Worm (Caenorhabditis elegans) whole organism, midembryonic: ENCODE results near the gene puf-12.

Source experiments
- T22C8.4 ChIP-seq: fragments of 200-800 bp; sonication (Bioruptor generic); IDR thresholded peaks from 2 replicates; pipeline ENCODE4 v1.3.6; 2022; ENCODE audit warnings: missing genetic modification characterization, missing compliant biosample characterization
- flt-1 ChIP-seq: fragments of 200-800 bp; sonication (Bioruptor generic); IDR thresholded peaks from 2 replicates; pipeline ENCODE4 v1.3.6; 2022; ENCODE audit warnings: missing genetic modification characterization, missing compliant biosample characterization
- med-1 ChIP-seq: sonication (generic microtip); optimal IDR thresholded peaks from 2 replicates; lab custom pipeline; 2017; ENCODE audit warnings: missing genetic modification characterization, mild to moderate bottlenecking, missing compliant biosample characterization, antibody characterized with exemption, missing genetic modification reagents; ENCODE audit not compliant: insufficient read depth
- ref-1 ChIP-seq: fragments of 200-800 bp; sonication (Bioruptor generic); conservative IDR thresholded peaks from 2 replicates; pipeline ENCODE4 v1.3.6; 2022; ENCODE audit warnings: missing genetic modification reagents, missing genetic modification characterization, missing compliant biosample characterization
- ztf-29 ChIP-seq: fragments of 200-800 bp; sonication (Bioruptor generic); IDR thresholded peaks from 2 replicates; pipeline ENCODE4 v1.3.6; 2022; ENCODE audit warnings: missing genetic modification reagents, missing genetic modification characterization, missing compliant biosample characterization

DNA sequence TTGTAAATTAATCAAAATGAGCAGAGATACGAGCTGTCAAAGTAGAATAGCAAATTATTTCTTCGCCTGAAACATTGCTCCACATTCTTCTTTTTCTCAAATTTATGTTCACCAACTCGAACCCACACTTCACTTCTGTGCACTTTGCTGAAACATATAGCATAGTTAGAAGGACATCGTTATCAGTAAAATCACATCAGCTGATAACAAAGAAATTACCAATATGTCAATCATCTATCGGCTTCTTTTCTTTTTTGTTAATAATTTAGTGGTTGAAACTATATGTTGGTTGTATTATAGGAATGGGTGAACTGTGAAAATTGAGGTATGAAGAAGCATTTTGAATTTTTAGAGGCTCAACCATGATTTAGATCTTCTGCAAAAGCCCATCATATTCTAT lies 4.9 kb upstream of the puf-12 start:
- no peak for TF ChIP-seq med-1 (GFP tag; lab: Kevin White, UChicago)
- no peak for TF ChIP-seq ref-1
- TF ChIP-seq T22C8.4 (GFP tag; lab: Robert Waterston, UW), result no peak
- TF ChIP-seq flt-1, result no peak
- TF ChIP-seq ztf-29 (GFP tag; lab: Robert Waterston, UW), result no peak
